Fruit fly (Drosophila melanogaster) whole organism, embryonic: Measurements from ENCODE around the gene CAH7.

ENCODE experiments used
- Asciz ChIP-seq: fragments of 200-800 bp; sonication (Bioruptor generic); optimal IDR thresholded peaks from 2 replicates; lab custom pipeline; 2017; ENCODE audit warnings: missing biosample characterization, mild to moderate bottlenecking, missing genetic modification characterization, missing genetic modification reagents
- CG13894 ChIP-seq: fragments of 200-800 bp; sonication (Bioruptor generic); optimal IDR thresholded peaks from 3 replicates; lab custom pipeline; 2018; ENCODE audit warnings: missing biosample characterization, mild to moderate bottlenecking, missing genetic modification characterization, moderate library complexity
- CG14441 ChIP-seq: fragments of 200-800 bp; sonication (Bioruptor generic); IDR thresholded peaks from 2 replicates; pipeline ENCODE4 v1.3.6; 2022; ENCODE audit warnings: missing biosample characterization, missing genetic modification characterization
- CG15269 ChIP-seq: fragments of 200-800 bp; sonication (Bioruptor generic); optimal IDR thresholded peaks from 2 replicates; lab custom pipeline; 2018; ENCODE audit warnings: missing biosample characterization, mild to moderate bottlenecking, missing genetic modification characterization, moderate library complexity
- CG17829 ChIP-seq: fragments of 200-800 bp; optimal IDR thresholded peaks from 2 replicates; lab custom pipeline; 2019; ENCODE audit warnings: missing biosample characterization, mild to moderate bottlenecking, missing genetic modification characterization, moderate library complexity
- CG17912 ChIP-seq: fragments of 200-800 bp; sonication (Bioruptor generic); optimal IDR thresholded peaks from 2 replicates; lab custom pipeline; 2018; ENCODE audit warnings: missing biosample characterization, mild to moderate bottlenecking, missing genetic modification characterization
- CG2116 ChIP-seq: fragments of 200-800 bp; sonication (Bioruptor generic); optimal IDR thresholded peaks from 3 replicates; lab custom pipeline; 2018; ENCODE audit warnings: missing biosample characterization, mild to moderate bottlenecking, missing genetic modification characterization
- CG30403 ChIP-seq: fragments of 200-800 bp; sonication (Bioruptor generic); optimal IDR thresholded peaks from 3 replicates; lab custom pipeline; 2016; ENCODE audit warnings: missing biosample characterization, missing genetic modification characterization
- CG31365 ChIP-seq: fragments of 200-800 bp; sonication (Bioruptor generic); optimal IDR thresholded peaks from 2 replicates; lab custom pipeline; 2018; ENCODE audit warnings: missing biosample characterization, mild to moderate bottlenecking, missing genetic modification characterization
- CG33557 ChIP-seq: fragments of 200-800 bp; sonication (Bioruptor generic); optimal IDR thresholded peaks from 2 replicates; lab custom pipeline; 2019; ENCODE audit warnings: missing biosample characterization, mild to moderate bottlenecking, missing genetic modification characterization, moderate library complexity
- CG3726 ChIP-seq: fragments of 200-800 bp; sonication (Bioruptor generic); IDR thresholded peaks from 3 replicates; pipeline ENCODE4, ENCODE4 v1.3.6; 2022; ENCODE audit warnings: missing biosample characterization, missing genetic modification characterization
- CG42726 ChIP-seq: fragments of 200-800 bp; sonication (Bioruptor generic); IDR thresholded peaks from 2 replicates; pipeline ENCODE4 v1.3.6; 2022; ENCODE audit warnings: missing biosample characterization, missing genetic modification characterization; ENCODE audit not compliant: partially characterized antibody
- CG4707 ChIP-seq: fragments of 200-800 bp; sonication (Bioruptor generic); optimal IDR thresholded peaks from 2 replicates; lab custom pipeline; 2018; ENCODE audit warnings: missing biosample characterization, mild to moderate bottlenecking, missing genetic modification characterization, moderate library complexity
- CG6254 ChIP-seq: fragments of 200-800 bp; sonication (Bioruptor generic); optimal IDR thresholded peaks from 3 replicates; lab custom pipeline; 2017; ENCODE audit warnings: mild to moderate bottlenecking, missing biosample characterization, missing genetic modification reagents, missing genetic modification characterization
- CG6791 ChIP-seq: fragments of 200-800 bp; sonication (Bioruptor generic); IDR thresholded peaks from 3 replicates; pipeline ENCODE4 v1.3.6; 2022; ENCODE audit warnings: missing biosample characterization, missing genetic modification characterization; ENCODE audit not compliant: partially characterized antibody
- CG7745 ChIP-seq: fragments of 200-800 bp; sonication (Bioruptor generic); optimal IDR thresholded peaks from 2 replicates; lab custom pipeline; 2018; ENCODE audit warnings: missing biosample characterization, mild to moderate bottlenecking, missing genetic modification characterization, moderate library complexity
- CG9817 ChIP-seq: fragments of 200-800 bp; sonication (Bioruptor generic); optimal IDR thresholded peaks from 2 replicates; lab custom pipeline; 2018; ENCODE audit warnings: missing biosample characterization, mild to moderate bottlenecking, missing genetic modification characterization, moderate library complexity
- Fer1 ChIP-seq: fragments of 200-800 bp; sonication (Bioruptor generic); optimal IDR thresholded peaks from 2 replicates; lab custom pipeline; 2017; ENCODE audit warnings: missing biosample characterization, mild to moderate bottlenecking, missing genetic modification characterization
- NFAT ChIP-seq: fragments of 200-800 bp; sonication (Bioruptor generic); IDR thresholded peaks from 2 replicates; pipeline ENCODE4 v1.3.6; 2022; ENCODE audit warnings: missing biosample characterization, missing genetic modification characterization
- Oaz ChIP-seq: fragments of 200-800 bp; sonication (Bioruptor generic); IDR thresholded peaks from 2 replicates; pipeline ENCODE4 v1.3.6; 2022; ENCODE audit warnings: missing biosample characterization, missing genetic modification characterization
- Oli ChIP-seq: fragments of 200-800 bp; sonication (Bioruptor generic); optimal IDR thresholded peaks from 2 replicates; lab custom pipeline; 2018; ENCODE audit warnings: missing biosample characterization, mild to moderate bottlenecking, missing genetic modification characterization, moderate library complexity
- Sin3A ChIP-seq: fragments of >200 bp; optimal IDR thresholded peaks from 2 replicates; lab custom pipeline; 2018
- Taf1 ChIP-seq: fragments of 200-800 bp; sonication (Bioruptor generic); IDR thresholded peaks from 2 replicates; pipeline ENCODE4 v1.3.6; 2022; ENCODE audit warnings: missing biosample characterization, missing genetic modification characterization
- Xbp1 ChIP-seq: fragments of 200-800 bp; sonication (Bioruptor generic); optimal IDR thresholded peaks from 3 replicates; lab custom pipeline; 2016; ENCODE audit warnings: missing biosample characterization, mild to moderate bottlenecking, missing genetic modification characterization
- YL-1 ChIP-seq: fragments of 200-800 bp; sonication (Bioruptor generic); optimal IDR thresholded peaks from 3 replicates; lab custom pipeline; 2017; ENCODE audit warnings: missing biosample characterization, mild to moderate bottlenecking, missing genetic modification characterization
- abd-A ChIP-seq: fragments of 200-800 bp; sonication (Bioruptor generic); optimal IDR thresholded peaks from 3 replicates; lab custom pipeline; 2019; ENCODE audit warnings: missing biosample characterization, mild to moderate bottlenecking, missing genetic modification characterization, moderate library complexity
- ash1 ChIP-seq: fragments of 200-800 bp; sonication (Bioruptor generic); optimal IDR thresholded peaks from 2 replicates; lab custom pipeline; 2018; ENCODE audit warnings: missing biosample characterization, mild to moderate bottlenecking, missing genetic modification characterization
- corto ChIP-seq: fragments of 200-800 bp; sonication (Bioruptor generic); optimal IDR thresholded peaks from 2 replicates; lab custom pipeline; 2016; ENCODE audit warnings: missing biosample characterization, mild to moderate bottlenecking, missing genetic modification characterization, moderate library complexity
- dm ChIP-seq: fragments of 200-800 bp; sonication (Bioruptor generic); optimal IDR thresholded peaks from 3 replicates; lab custom pipeline; 2016; ENCODE audit warnings: missing biosample characterization, missing genetic modification characterization
- dmrt11E ChIP-seq: fragments of 200-800 bp; sonication (Bioruptor generic); optimal IDR thresholded peaks from 3 replicates; lab custom pipeline; 2018; ENCODE audit warnings: missing biosample characterization, mild to moderate bottlenecking, missing genetic modification characterization, moderate library complexity
- eve ChIP-seq, 2 experiments: fragments of >200 bp; optimal IDR thresholded peaks; 2 replicates each; lab custom pipeline; 2017; ENCODE audit warnings: missing biosample characterization in 2 of 2, missing genetic modification characterization in 2 of 2
- fd96Cb ChIP-seq: fragments of 200-800 bp; sonication (Bioruptor generic); optimal IDR thresholded peaks from 2 replicates; lab custom pipeline; 2018; ENCODE audit warnings: missing biosample characterization, mild to moderate bottlenecking, missing genetic modification characterization, moderate library complexity
- ftz-f1 ChIP-seq: fragments of 200-800 bp; sonication (Bioruptor generic); optimal IDR thresholded peaks from 2 replicates; lab custom pipeline; 2016; ENCODE audit warnings: missing biosample characterization, missing genetic modification characterization
- gce ChIP-seq: fragments of 200-800 bp; sonication (Bioruptor generic); IDR thresholded peaks from 3 replicates; pipeline ENCODE4 v1.3.6; 2022; ENCODE audit warnings: missing biosample characterization, missing genetic modification characterization
- gem ChIP-seq: fragments of 200-800 bp; sonication (Bioruptor generic); optimal IDR thresholded peaks from 2 replicates; lab custom pipeline; 2019; ENCODE audit warnings: missing biosample characterization, mild to moderate bottlenecking, missing genetic modification characterization, moderate library complexity
- ham ChIP-seq: fragments of 200-800 bp; sonication (Bioruptor generic); IDR thresholded peaks from 2 replicates; pipeline ENCODE4 v1.3.6; 2022; ENCODE audit warnings: missing biosample characterization, missing genetic modification characterization
- inv ChIP-seq: fragments of 200-800 bp; sonication (Bioruptor generic); IDR thresholded peaks from 2 replicates; pipeline ENCODE4 v1.3.6; 2022; ENCODE audit warnings: missing biosample characterization, missing genetic modification characterization; ENCODE audit not compliant: partially characterized antibody
- kni ChIP-seq: fragments of 200-800 bp; sonication (Bioruptor generic); optimal IDR thresholded peaks from 3 replicates; lab custom pipeline; 2017; ENCODE audit warnings: mild to moderate bottlenecking, missing biosample characterization, missing genetic modification reagents, missing genetic modification characterization
- lilli ChIP-seq: fragments of 200-800 bp; sonication (Bioruptor generic); optimal IDR thresholded peaks from 3 replicates; lab custom pipeline; 2016; ENCODE audit warnings: missing biosample characterization, missing genetic modification characterization
- mld ChIP-seq: fragments of 200-800 bp; sonication (Bioruptor generic); IDR thresholded peaks from 3 replicates; pipeline ENCODE4 v1.3.6; 2022; ENCODE audit warnings: missing biosample characterization, missing genetic modification characterization; ENCODE audit not compliant: partially characterized antibody
- pan ChIP-seq, 4 experiments: fragments of >200 bp in 3 of 4; fragments of 200-800 bp in 1 of 4; sonication (Bioruptor generic) in 1 of 4; optimal IDR thresholded peaks in 3 of 4; IDR thresholded peaks in 1 of 4; 2 replicates each; pipeline versions ENCODE4 v1.3.6 to Lab custom; 2017 to 2022; ENCODE audit warnings: missing biosample characterization in 2 of 4, missing genetic modification characterization in 2 of 4, mixed read lengths in 1 of 4
- pfk ChIP-seq: fragments of 200-800 bp; sonication (Bioruptor generic); optimal IDR thresholded peaks from 2 replicates; lab custom pipeline; 2018; ENCODE audit warnings: missing biosample characterization, mild to moderate bottlenecking, missing genetic modification characterization, moderate library complexity
- phol ChIP-seq: fragments of 200-800 bp; sonication (Bioruptor generic); optimal IDR thresholded peaks from 3 replicates; lab custom pipeline; 2018; ENCODE audit warnings: missing biosample characterization, mild to moderate bottlenecking, missing genetic modification characterization, moderate library complexity
- pnt ChIP-seq: fragments of 200-800 bp; sonication (Bioruptor generic); optimal IDR thresholded peaks from 3 replicates; lab custom pipeline; 2016; ENCODE audit warnings: missing biosample characterization, missing genetic modification characterization
- schlank ChIP-seq: fragments of 200-800 bp; sonication (Bioruptor generic); optimal IDR thresholded peaks from 2 replicates; lab custom pipeline; 2018; ENCODE audit warnings: missing biosample characterization, mild to moderate bottlenecking, missing genetic modification characterization
- seq ChIP-seq: fragments of 200-800 bp; sonication (Bioruptor generic); IDR thresholded peaks from 2 replicates; pipeline ENCODE4 v1.3.6; 2022; ENCODE audit warnings: missing biosample characterization, missing genetic modification characterization
- slou ChIP-seq: fragments of 200-800 bp; sonication (Bioruptor generic); optimal IDR thresholded peaks from 3 replicates; lab custom pipeline; 2016; ENCODE audit warnings: missing biosample characterization, missing genetic modification characterization
- stc ChIP-seq: fragments of 200-800 bp; sonication (Bioruptor generic); IDR thresholded peaks from 2 replicates; pipeline ENCODE4 v1.3.6; 2022; ENCODE audit warnings: missing biosample characterization, missing genetic modification characterization
- wek ChIP-seq: fragments of 200-800 bp; sonication (Bioruptor generic); optimal IDR thresholded peaks from 3 replicates; lab custom pipeline; 2018; ENCODE audit warnings: missing biosample characterization, mild to moderate bottlenecking, missing genetic modification characterization, moderate library complexity

Gene CAH7

DNA sequence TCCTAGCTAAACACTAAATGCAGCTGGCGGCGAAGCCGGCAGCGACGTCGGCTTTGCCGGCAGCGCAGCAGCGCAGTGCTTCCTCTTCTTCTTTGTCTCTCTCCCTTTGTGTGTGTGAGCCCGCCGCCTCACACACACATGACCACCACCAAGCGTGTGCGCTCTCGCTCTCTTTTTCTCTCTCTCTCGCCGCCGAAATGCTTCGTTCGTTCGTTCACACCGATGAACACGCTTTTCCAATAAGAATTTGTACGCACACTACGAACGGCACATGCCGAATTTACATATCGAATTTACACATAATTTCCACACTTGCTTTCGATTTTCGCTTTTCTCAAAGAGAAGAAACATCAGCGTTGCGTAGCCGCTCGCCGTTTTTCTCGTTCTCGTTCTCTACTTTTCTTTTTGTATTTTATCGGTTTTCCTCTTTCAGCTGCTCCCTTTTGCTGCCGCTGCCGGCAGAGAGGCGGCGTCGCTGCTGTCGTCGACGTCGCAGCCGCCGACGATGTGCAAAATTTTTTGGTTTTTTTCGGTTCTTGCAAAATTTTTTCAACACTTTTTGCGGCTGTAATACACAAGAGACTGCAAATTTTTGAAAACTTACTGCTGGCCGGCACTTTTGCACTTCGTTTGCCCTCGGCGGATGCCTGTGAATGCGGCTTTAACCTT, 2.7 kb upstream of the CAH7 start (continued):
- no peak for TF ChIP-seq Taf1 (GFP tag; lab: Robert Waterston, UW)
- no peak for TF ChIP-seq ftz-f1 (GFP tag; lab: Kevin White, UChicago)
- no peak for TF ChIP-seq pnt (GFP tag; lab: Kevin White, UChicago)
- TF ChIP-seq phol (tag; lab: Kevin White, UChicago), result no peak
- TF ChIP-seq ham (GFP tag; lab: Robert Waterston, UW), result no peak
- TF ChIP-seq gem (tag; lab: Kevin White, UChicago), result peak; percentile 6
- TF ChIP-seq NFAT, result no peak
- no peak for TF ChIP-seq inv
- no peak for TF ChIP-seq Oli (tag; lab: Kevin White, UChicago)
- no peak for TF ChIP-seq CG42726 (GFP tag; lab: Robert Waterston, UW)
- no peak for TF ChIP-seq fd96Cb
- TF ChIP-seq CG7745 (tag; lab: Kevin White, UChicago), result no peak
- no peak for TF ChIP-seq slou (GFP tag; lab: Kevin White, UChicago)
- TF ChIP-seq mld (GFP tag; lab: Robert Waterston, UW), result no peak
- no peak for TF ChIP-seq CG17829 (tag; lab: Kevin White, UChicago)
- no peak for TF ChIP-seq CG31365 (tag; lab: Kevin White, UChicago)
- TF ChIP-seq CG13894 (tag; lab: Kevin White, UChicago), result no peak
- TF ChIP-seq YL-1 (GFP tag; lab: Kevin White, UChicago), result peak; percentile 1
- TF ChIP-seq ash1 (GFP tag; lab: Kevin White, UChicago), result no peak
- no peak for TF ChIP-seq Xbp1 (GFP tag; lab: Kevin White, UChicago)
- TF ChIP-seq dm (GFP tag; lab: Kevin White, UChicago), result peak; percentile 10
- no peak for TF ChIP-seq Oaz (GFP tag; lab: Robert Waterston, UW)
- TF ChIP-seq lilli (GFP tag; lab: Kevin White, UChicago), result no peak
- no peak for TF ChIP-seq CG9817
- no peak for TF ChIP-seq stc (GFP tag; lab: Robert Waterston, UW)
- TF ChIP-seq CG3726 (GFP tag; lab: Robert Waterston, UW), result no peak
- no peak for TF ChIP-seq CG30403 (GFP tag; lab: Kevin White, UChicago)
- no peak for TF ChIP-seq CG2116 (GFP tag; lab: Kevin White, UChicago)
- TF ChIP-seq seq (GFP tag; lab: Robert Waterston, UW), result no peak; the same call in 1 of the 2 replicates
- no peak for TF ChIP-seq CG33557 (GFP tag; lab: Kevin White, UChicago)
- peak; percentile 9 for TF ChIP-seq kni
- no peak for TF ChIP-seq schlank (tag; lab: Kevin White, UChicago)
- no peak for TF ChIP-seq CG17912 (GFP tag; lab: Kevin White, UChicago)
- TF ChIP-seq dmrt11E (tag; lab: Kevin White, UChicago), result no peak
- TF ChIP-seq CG6254 (GFP tag; lab: Kevin White, UChicago), result no peak
- TF ChIP-seq CG14441, result no peak
- TF ChIP-seq wek (GFP tag; lab: Kevin White, UChicago), result no peak
- no peak for TF ChIP-seq corto (GFP tag; lab: Kevin White, UChicago)
- peak; percentile 16 for TF ChIP-seq CG15269 (tag; lab: Kevin White, UChicago)
- TF ChIP-seq abd-A (tag; lab: Kevin White, UChicago), result no peak
- TF ChIP-seq gce, result no peak
- TF ChIP-seq Sin3A (lab: Kevin White, UChicago), result no peak
- TF ChIP-seq Asciz (GFP tag; lab: Kevin White, UChicago), result no peak
- TF ChIP-seq CG6791 (GFP tag; lab: Robert Waterston, UW), result no peak
- no peak for TF ChIP-seq pan (optimal IDR thresholded peaks at IDR 0.05; lab: Kevin White, UChicago)
- peak in 1 of 2 experiments; percentile 34 for TF ChIP-seq pan (GFP tag; optimal IDR thresholded peaks at IDR 0.05 in 1 of 2, IDR thresholded peaks at IDR 0.05 in 1 of 2)
- TF ChIP-seq CG4707, result no peak
- TF ChIP-seq Fer1, result peak; percentile 56
- TF ChIP-seq eve (GFP tag; optimal IDR thresholded peaks at IDR 0.05; lab: Kevin White, UChicago), result no peak
- no peak for TF ChIP-seq pfk
